Fruit fly (Drosophila melanogaster): ENCODE measurements around the gene CG17364.

DNA sequence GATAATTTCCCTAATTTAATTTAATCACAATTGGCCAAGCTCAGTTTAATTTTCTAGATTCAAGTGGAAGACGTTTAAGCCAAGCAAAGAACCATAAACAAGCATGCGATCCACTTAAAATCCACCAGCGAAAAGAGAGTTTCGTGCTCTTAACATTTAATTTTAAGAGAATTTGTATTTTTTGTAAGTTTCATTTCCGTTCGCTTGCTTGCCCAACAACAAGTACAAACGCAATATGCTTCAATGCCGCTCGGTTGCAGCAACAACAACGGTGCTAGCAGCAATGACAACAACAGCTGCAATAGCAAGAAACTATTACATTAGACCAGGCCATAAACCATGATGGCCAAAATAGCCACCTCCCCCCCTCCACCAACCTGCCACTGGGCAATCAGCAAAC lies 58.3 kb downstream of the CG17364 start:
- TF ChIP-seq CTCF (optimal IDR thresholded peaks at IDR 0.05) (no peak), CG8478 (optimal IDR thresholded peaks at IDR 0.05) (no peak)

Data from S2 (cell line).